Fruit fly (Drosophila melanogaster): ENCODE data around the gene POLDIP2.

DNA sequence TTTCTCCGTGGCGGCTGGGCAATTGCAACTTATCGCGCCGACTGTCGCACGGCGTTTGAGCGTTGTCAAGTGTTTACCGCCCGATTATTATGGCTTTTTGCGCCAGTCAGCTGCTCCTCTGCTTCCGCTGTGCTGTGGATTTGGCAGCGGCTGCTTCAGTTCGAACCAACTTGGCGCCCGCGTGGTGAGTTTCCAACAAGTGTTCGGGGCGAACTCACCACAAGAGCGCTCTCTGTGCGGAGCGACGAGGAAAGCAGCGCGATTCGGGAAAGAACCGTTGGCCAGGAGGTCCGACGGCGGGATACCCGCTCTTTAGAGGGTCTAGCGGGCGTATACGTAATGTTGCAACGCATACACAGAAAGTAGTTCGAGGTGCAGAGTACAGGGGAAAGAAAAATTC, 35.1 kb downstream of the POLDIP2 start, which contains the start of gene NKCC:
- TF ChIP-seq CG8478 (optimal IDR thresholded peaks at IDR 0.05) (no peak), CTCF (optimal IDR thresholded peaks at IDR 0.05) (no peak)
